Fruit fly (Drosophila melanogaster) whole organism, embryonic: Measurements from ENCODE around the gene Srr.

Source experiments
- Ada2b ChIP-seq: fragments of 200-800 bp; sonication (Bioruptor generic); IDR thresholded peaks from 2 replicates; pipeline ENCODE4 v1.3.6; 2022; ENCODE audit warnings: missing biosample characterization, missing genetic modification characterization
- Bgb ChIP-seq: fragments of 200-800 bp; sonication (Bioruptor generic); IDR thresholded peaks from 2 replicates; pipeline ENCODE4 v1.3.6; 2022; ENCODE audit warnings: missing biosample characterization, missing genetic modification characterization; ENCODE audit not compliant: partially characterized antibody
- CG10209 ChIP-seq: fragments of 200-800 bp; sonication (Bioruptor generic); optimal IDR thresholded peaks from 3 replicates; lab custom pipeline; 2017; ENCODE audit warnings: missing biosample characterization, mild to moderate bottlenecking, missing genetic modification characterization, missing genetic modification reagents
- CG10431 ChIP-seq: fragments of 200-800 bp; sonication (Bioruptor generic); optimal IDR thresholded peaks from 3 replicates; lab custom pipeline; 2018; ENCODE audit warnings: missing biosample characterization, mild to moderate bottlenecking, missing genetic modification characterization
- CG10543 ChIP-seq: fragments of 200-800 bp; sonication (Bioruptor generic); optimal IDR thresholded peaks from 3 replicates; lab custom pipeline; 2017; ENCODE audit warnings: missing biosample characterization, mild to moderate bottlenecking, missing genetic modification characterization, moderate library complexity
- CG12104 ChIP-seq: fragments of 200-800 bp; sonication (Bioruptor generic); optimal IDR thresholded peaks from 3 replicates; lab custom pipeline; 2016; ENCODE audit warnings: missing biosample characterization, missing genetic modification characterization
- CG1233 ChIP-seq: fragments of 200-800 bp; sonication (Bioruptor generic); optimal IDR thresholded peaks from 4 replicates; lab custom pipeline; 2018; ENCODE audit warnings: missing biosample characterization, mild to moderate bottlenecking, missing genetic modification characterization
- CG12659 ChIP-seq: fragments of 200-800 bp; sonication (Bioruptor generic); optimal IDR thresholded peaks from 3 replicates; lab custom pipeline; 2017; ENCODE audit warnings: mild to moderate bottlenecking, missing biosample characterization, missing genetic modification reagents, missing genetic modification characterization
- CG13894 ChIP-seq: fragments of 200-800 bp; sonication (Bioruptor generic); optimal IDR thresholded peaks from 3 replicates; lab custom pipeline; 2018; ENCODE audit warnings: missing biosample characterization, mild to moderate bottlenecking, missing genetic modification characterization, moderate library complexity
- CG15011 ChIP-seq: fragments of 200-800 bp; sonication (Bioruptor generic); optimal IDR thresholded peaks from 3 replicates; lab custom pipeline; 2018; ENCODE audit warnings: missing biosample characterization, mild to moderate bottlenecking, missing genetic modification characterization
- CG15696 ChIP-seq: fragments of 200-800 bp; sonication (Bioruptor generic); optimal IDR thresholded peaks from 2 replicates; lab custom pipeline; 2019; ENCODE audit warnings: missing biosample characterization, mild to moderate bottlenecking, missing genetic modification characterization, moderate library complexity
- CG1647 ChIP-seq: fragments of 200-800 bp; sonication (Bioruptor generic); optimal IDR thresholded peaks from 3 replicates; lab custom pipeline; 2016; ENCODE audit warnings: missing biosample characterization, missing genetic modification characterization
- CG17359 ChIP-seq: fragments of 200-800 bp; sonication (Bioruptor generic); optimal IDR thresholded peaks from 3 replicates; lab custom pipeline; 2018; ENCODE audit warnings: missing biosample characterization, mild to moderate bottlenecking, missing genetic modification characterization, moderate library complexity
- CG17802 ChIP-seq: fragments of 200-800 bp; sonication (Bioruptor generic); optimal IDR thresholded peaks from 2 replicates; lab custom pipeline; 2018; ENCODE audit warnings: missing biosample characterization, mild to moderate bottlenecking, missing genetic modification characterization, moderate library complexity
- CG18262 ChIP-seq: fragments of 200-800 bp; optimal IDR thresholded peaks from 3 replicates; lab custom pipeline; 2019; ENCODE audit warnings: missing biosample characterization, mild to moderate bottlenecking, missing genetic modification characterization, moderate library complexity
- CG2129 ChIP-seq: fragments of 200-800 bp; sonication (Bioruptor generic); IDR thresholded peaks from 2 replicates; pipeline ENCODE4 v1.3.6; 2022; ENCODE audit warnings: missing biosample characterization, missing genetic modification characterization; ENCODE audit not compliant: partially characterized antibody
- CG33213 ChIP-seq: fragments of 200-800 bp; sonication (Bioruptor generic); optimal IDR thresholded peaks from 3 replicates; lab custom pipeline; 2016; ENCODE audit warnings: missing biosample characterization, missing genetic modification characterization
- CG34422 ChIP-seq: fragments of 200-800 bp; sonication (Bioruptor generic); IDR thresholded peaks from 3 replicates; pipeline ENCODE4 v1.3.6; 2022; ENCODE audit warnings: missing biosample characterization, missing genetic modification characterization
- CG3838 ChIP-seq: fragments of 200-800 bp; sonication (Bioruptor generic); optimal IDR thresholded peaks from 3 replicates; lab custom pipeline; 2016; ENCODE audit warnings: missing biosample characterization, missing genetic modification characterization
- CG4854 ChIP-seq: fragments of 200-800 bp; sonication (Bioruptor generic); optimal IDR thresholded peaks from 2 replicates; lab custom pipeline; 2016; ENCODE audit warnings: missing biosample characterization, missing genetic modification characterization, inconsistent platforms
- CG6683 ChIP-seq: fragments of 200-800 bp; sonication (Bioruptor generic); optimal IDR thresholded peaks from 2 replicates; lab custom pipeline; 2017; ENCODE audit warnings: missing biosample characterization, mild to moderate bottlenecking, missing genetic modification characterization, missing genetic modification reagents
- CG6813 ChIP-seq: fragments of 200-800 bp; sonication (Bioruptor generic); optimal IDR thresholded peaks from 2 replicates; lab custom pipeline; 2017; ENCODE audit warnings: missing biosample characterization, missing genetic modification characterization, mild to moderate bottlenecking, moderate library complexity, missing genetic modification reagents
- Dfd ChIP-seq, 2 experiments: fragments of >200 bp; optimal IDR thresholded peaks; 2 replicates each; lab custom pipeline; 2017; ENCODE audit warnings: missing biosample characterization in 2 of 2, missing genetic modification characterization in 2 of 2
- E2f2 ChIP-seq: fragments of 200-800 bp; sonication (Bioruptor generic); IDR thresholded peaks from 2 replicates; pipeline ENCODE4 v1.3.6; 2022; ENCODE audit warnings: missing biosample characterization, missing genetic modification characterization
- Fer2 ChIP-seq: fragments of 200-800 bp; sonication (Bioruptor generic); optimal IDR thresholded peaks from 2 replicates; lab custom pipeline; 2018; ENCODE audit warnings: missing biosample characterization, mild to moderate bottlenecking, missing genetic modification characterization, moderate library complexity
- Lhr ChIP-seq: fragments of 200-800 bp; sonication (Bioruptor generic); optimal IDR thresholded peaks from 3 replicates; lab custom pipeline; 2017; ENCODE audit warnings: mild to moderate bottlenecking, missing biosample characterization, missing genetic modification reagents, missing genetic modification characterization
- Mes4 ChIP-seq: fragments of 200-800 bp; sonication (Bioruptor generic); optimal IDR thresholded peaks from 2 replicates; lab custom pipeline; 2016; ENCODE audit warnings: missing biosample characterization, missing genetic modification characterization
- Sin3A ChIP-seq: fragments of >200 bp; optimal IDR thresholded peaks from 2 replicates; lab custom pipeline; 2018
- Vsx1 ChIP-seq: fragments of 200-800 bp; sonication (Bioruptor generic); optimal IDR thresholded peaks from 2 replicates; lab custom pipeline; 2017; ENCODE audit warnings: missing biosample characterization, mild to moderate bottlenecking, missing genetic modification characterization, missing genetic modification reagents
- ato ChIP-seq: fragments of 200-800 bp; sonication (Bioruptor generic); IDR thresholded peaks from 2 replicates; pipeline ENCODE4 v1.3.6; 2022; ENCODE audit warnings: missing biosample characterization, missing genetic modification characterization; ENCODE audit not compliant: partially characterized antibody
- caup ChIP-seq: fragments of 200-800 bp; sonication (Bioruptor generic); optimal IDR thresholded peaks from 3 replicates; lab custom pipeline; 2017; ENCODE audit warnings: missing biosample characterization, mild to moderate bottlenecking, missing genetic modification characterization, moderate library complexity; ENCODE audit not compliant: severe bottlenecking
- cg ChIP-seq: fragments of 200-800 bp; sonication (Bioruptor generic); optimal IDR thresholded peaks from 3 replicates; lab custom pipeline; 2019; ENCODE audit warnings: missing biosample characterization, mild to moderate bottlenecking, missing genetic modification characterization, moderate library complexity
- crc ChIP-seq: fragments of 200-800 bp; sonication (Bioruptor generic); optimal IDR thresholded peaks from 2 replicates; lab custom pipeline; 2016; ENCODE audit warnings: missing biosample characterization, missing genetic modification characterization
- crol ChIP-seq: fragments of 200-800 bp; sonication (Bioruptor generic); IDR thresholded peaks from 2 replicates; pipeline ENCODE4 v1.3.6; 2022; ENCODE audit warnings: missing biosample characterization, missing genetic modification characterization
- dmrt11E ChIP-seq: fragments of 200-800 bp; sonication (Bioruptor generic); optimal IDR thresholded peaks from 3 replicates; lab custom pipeline; 2018; ENCODE audit warnings: missing biosample characterization, mild to moderate bottlenecking, missing genetic modification characterization, moderate library complexity
- klu ChIP-seq: fragments of 200-800 bp; sonication (Bioruptor generic); IDR thresholded peaks from 2 replicates; pipeline ENCODE4 v1.3.6; 2022; ENCODE audit warnings: missing biosample characterization, missing genetic modification characterization
- pros ChIP-seq: fragments of 200-800 bp; sonication (Bioruptor generic); optimal IDR thresholded peaks from 3 replicates; lab custom pipeline; 2019; ENCODE audit warnings: missing biosample characterization, mild to moderate bottlenecking, missing genetic modification characterization, moderate library complexity
- psq ChIP-seq: fragments of 200-800 bp; sonication (Bioruptor generic); optimal IDR thresholded peaks from 2 replicates; lab custom pipeline; 2017; ENCODE audit warnings: missing biosample characterization, missing genetic modification characterization
- tll ChIP-seq, 2 experiments: fragments of 200-800 bp in 1 of 2; fragments of >200 bp in 1 of 2; sonication (Bioruptor generic) in 1 of 2; optimal IDR thresholded peaks; 2 replicates each; lab custom pipeline; 2017 to 2019; ENCODE audit warnings: missing biosample characterization in 2 of 2, missing genetic modification characterization in 2 of 2, mild to moderate bottlenecking in 1 of 2, moderate library complexity in 1 of 2
- trem ChIP-seq: fragments of 200-800 bp; optimal IDR thresholded peaks from 3 replicates; lab custom pipeline; 2019; ENCODE audit warnings: missing biosample characterization, mild to moderate bottlenecking, missing genetic modification characterization, moderate library complexity
- vnd ChIP-seq: fragments of 200-800 bp; sonication (Bioruptor generic); IDR thresholded peaks from 3 replicates; pipeline ENCODE4 v1.3.6; 2022; ENCODE audit warnings: missing biosample characterization, missing genetic modification characterization; ENCODE audit not compliant: partially characterized antibody
- vvl ChIP-seq: fragments of 200-800 bp; sonication (Bioruptor generic); IDR thresholded peaks from 2 replicates; pipeline ENCODE4 v1.3.6; 2022; ENCODE audit warnings: missing biosample characterization, missing genetic modification characterization

Gene Srr

dm6 chr3R:9334592-9335518 is 30.3 kb upstream of the Srr start, which contains the start of the genes Aduk and pasi2 (continued):
- TF ChIP-seq CG13894 (tag; lab: Kevin White, UChicago) (peak; percentile 17), CG10543 (GFP tag; lab: Kevin White, UChicago) (peak; percentile 47), CG10431 (GFP tag; lab: Kevin White, UChicago) (no peak), caup (peak; percentile 6), cg (GFP tag; lab: Kevin White, UChicago) (peak; percentile 92), tll (GFP tag; optimal IDR thresholded peaks at IDR 0.05; lab: Kevin White, UChicago) (no peak), Lhr (no peak), crc (GFP tag; lab: Kevin White, UChicago) (no peak), E2f2 (peak; percentile 93), vnd (GFP tag; lab: Robert Waterston, UW) (peak; percentile 51; the same call in 2 of the 3 replicates), CG12104 (GFP tag; lab: Kevin White, UChicago) (peak; percentile 25), pros (GFP tag; lab: Kevin White, UChicago) (no peak), Ada2b (GFP tag; lab: Robert Waterston, UW) (no peak), CG4854 (GFP tag; lab: Kevin White, UChicago) (no peak), CG17802 (tag; lab: Kevin White, UChicago) (peak; percentile 41), vvl (no peak; the same call in 1 of the 2 replicates), Mes4 (peak; percentile 4), ato (GFP tag; lab: Robert Waterston, UW) (peak; percentile 65), CG2129 (peak; percentile 38), CG15011 (GFP tag; lab: Kevin White, UChicago) (no peak), trem (tag; lab: Kevin White, UChicago) (peak; percentile 43), CG6813 (GFP tag; lab: Kevin White, UChicago) (no peak), Vsx1 (GFP tag; lab: Kevin White, UChicago) (peak; percentile 84), CG33213 (GFP tag; lab: Kevin White, UChicago) (no peak), CG15696 (tag; lab: Kevin White, UChicago) (peak; percentile 9), CG17359 (tag; lab: Kevin White, UChicago) (no peak), dmrt11E (no peak), Sin3A (lab: Kevin White, UChicago) (peak; percentile 34), CG10209 (GFP tag; lab: Kevin White, UChicago) (no peak), CG6683 (GFP tag; lab: Kevin White, UChicago) (no peak), Fer2 (no peak), CG12659 (GFP tag; lab: Kevin White, UChicago) (peak; percentile 23), CG3838 (GFP tag; lab: Kevin White, UChicago) (no peak), Dfd (GFP tag; optimal IDR thresholded peaks at IDR 0.05; lab: Kevin White, UChicago) (no peak), crol (no peak), CG1233 (GFP tag; lab: Kevin White, UChicago) (no peak), klu (GFP tag; lab: Robert Waterston, UW) (no peak), Bgb (peak; percentile 82), CG18262 (tag; lab: Kevin White, UChicago) (no peak), CG1647 (GFP tag; lab: Kevin White, UChicago) (no peak), CG34422 (peak; percentile 6; the same call in 1 of the 3 replicates), psq (no peak)
